Fruit fly (Drosophila melanogaster): ENCODE results near the gene comt.

The comt gene

DNA sequence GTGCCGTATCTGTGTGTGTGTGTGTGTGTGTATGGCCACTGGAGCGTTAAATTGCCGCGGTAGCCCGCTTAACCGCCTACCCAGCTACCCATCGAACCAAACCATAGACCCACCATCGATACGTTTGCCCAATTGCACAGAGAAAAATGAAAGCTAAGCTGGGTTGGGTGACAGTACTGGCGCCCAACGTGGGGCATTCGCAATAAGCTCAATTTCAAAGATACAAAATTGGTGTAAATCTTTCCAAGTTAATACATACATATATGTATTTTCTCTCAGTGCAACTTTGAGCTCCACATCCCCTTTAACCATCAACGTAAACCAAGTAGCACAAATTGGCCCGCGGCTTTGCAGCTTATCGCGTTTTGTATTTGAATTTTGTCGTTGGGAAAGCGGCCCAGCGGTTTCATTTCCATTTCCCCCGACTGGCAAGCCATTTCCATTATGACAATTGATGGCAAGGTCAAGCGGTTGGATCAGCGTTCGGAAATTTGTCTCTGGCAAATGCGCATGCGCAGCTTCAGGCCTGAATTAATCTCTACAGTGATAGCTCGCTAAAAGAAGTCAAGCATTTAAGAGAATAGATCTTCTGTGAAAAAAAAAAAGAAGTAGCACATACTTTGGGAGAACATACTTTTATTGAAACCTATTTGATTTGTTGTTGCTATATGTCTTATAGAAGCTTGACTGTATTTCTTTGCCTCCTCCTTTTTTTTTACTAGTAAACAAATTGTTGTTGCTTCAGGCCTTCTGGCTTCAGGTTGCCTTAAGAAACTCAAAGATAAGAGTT, 26.2 kb upstream of the comt start (continued):
- peak; percentile 37 for TF ChIP-seq nau (GFP tag; optimal IDR thresholded peaks at IDR 0.05)
- TF ChIP-seq twi (tag; optimal IDR thresholded peaks at IDR 0.05) = peak; percentile 39
- peak; percentile 69 for TF ChIP-seq CG17829 (tag; optimal IDR thresholded peaks at IDR 0.05)
- peak; percentile 72 for TF ChIP-seq phol (tag; optimal IDR thresholded peaks at IDR 0.05)
- peak; percentile 23 for TF ChIP-seq repo (GFP tag; optimal IDR thresholded peaks at IDR 0.05)
- no peak for TF ChIP-seq CG13287 (GFP tag; IDR thresholded peaks at IDR 0.05; ENCODE audit: partially characterized antibody)
- peak; percentile 30 for TF ChIP-seq CG18476 (GFP tag; optimal IDR thresholded peaks at IDR 0.05)
- TF ChIP-seq ken (GFP tag; IDR thresholded peaks at IDR 0.05) = peak; percentile 82
- peak; percentile 77 for TF ChIP-seq esg (GFP tag; conservative IDR thresholded peaks at IDR 0.05)
- TF ChIP-seq CG4707 (GFP tag; optimal IDR thresholded peaks at IDR 0.05) = no peak
- no peak for TF ChIP-seq Bteb2 (GFP tag; optimal IDR thresholded peaks at IDR 0.05)
- peak; percentile 71 for TF ChIP-seq CG11247 (GFP tag; IDR thresholded peaks at IDR 0.05)
- peak; percentile 66 for TF ChIP-seq Atf-2 (GFP tag; optimal IDR thresholded peaks at IDR 0.05)
- TF ChIP-seq CG13775 (GFP tag; optimal IDR thresholded peaks at IDR 0.05) = peak; percentile 46
- no peak for TF ChIP-seq CG30020 (tag; optimal IDR thresholded peaks at IDR 0.05)
- TF ChIP-seq CG7839 (tag; optimal IDR thresholded peaks at IDR 0.05) = peak; percentile 77
- peak; percentile 73 for TF ChIP-seq Rx (GFP tag; IDR thresholded peaks at IDR 0.05)
- peak; percentile 17 for TF ChIP-seq grn (GFP tag; optimal IDR thresholded peaks at IDR 0.05)
- peak; percentile 14 for TF ChIP-seq Usf (GFP tag; optimal IDR thresholded peaks at IDR 0.05)
- peak; percentile 8 for TF ChIP-seq kay (GFP tag; optimal IDR thresholded peaks at IDR 0.05)
- no peak for TF ChIP-seq zen2 (GFP tag; IDR thresholded peaks at IDR 0.05; ENCODE audit: partially characterized antibody)
- no peak for TF ChIP-seq fru (optimal IDR thresholded peaks at IDR 0.05)
- no peak for TF ChIP-seq CG14965 (GFP tag; optimal IDR thresholded peaks at IDR 0.05; ENCODE audit: borderline replicate concordance)
- TF ChIP-seq Hmx (GFP tag; optimal IDR thresholded peaks at IDR 0.05) = no peak
- peak; percentile 77 for TF ChIP-seq CG34422 (GFP tag; IDR thresholded peaks at IDR 0.05)
- TF ChIP-seq Lim3 (GFP tag; IDR thresholded peaks at IDR 0.05) = 0 out of 2 replicates have a peak, but pooled peaks have one; percentile 48
- TF ChIP-seq hkb (optimal IDR thresholded peaks at IDR 0.05) = no peak
- peak; percentile 73 for TF ChIP-seq hkb (GFP tag; IDR thresholded peaks at IDR 0.05)
- peak; percentile 75 for TF ChIP-seq CG7556 (GFP tag; optimal IDR thresholded peaks at IDR 0.05)
- peak; percentile 65 for TF ChIP-seq CG6813 (GFP tag; optimal IDR thresholded peaks at IDR 0.05)
- TF ChIP-seq CG8765 (GFP tag; IDR thresholded peaks at IDR 0.05) = peak; percentile 36; the same call in 1 of the 2 replicates
- peak; percentile 81 for TF ChIP-seq HHEX (GFP tag; optimal IDR thresholded peaks at IDR 0.05)
- TF ChIP-seq usp (GFP tag; optimal IDR thresholded peaks at IDR 0.05) = no peak
- TF ChIP-seq gcm (GFP tag; optimal IDR thresholded peaks at IDR 0.05) = peak; percentile 53
- peak; percentile 65 for TF ChIP-seq Hr3 (GFP tag; optimal IDR thresholded peaks at IDR 0.05)
- no peak for TF ChIP-seq ac (GFP tag; optimal IDR thresholded peaks at IDR 0.05)
- peak; percentile 83 for TF ChIP-seq H2.0 (GFP tag; IDR thresholded peaks at IDR 0.05)
- peak; percentile 45 for TF ChIP-seq fd64A (GFP tag; optimal IDR thresholded peaks at IDR 0.05)
- peak; percentile 36 for TF ChIP-seq CG8290 (GFP tag; optimal IDR thresholded peaks at IDR 0.05)
- TF ChIP-seq CG8290 (tag; optimal IDR thresholded peaks at IDR 0.05) = peak in 1 of 2 experiments; percentile 93
- no peak for TF ChIP-seq vfl (GFP tag; optimal IDR thresholded peaks at IDR 0.05)
- peak; percentile 82 for TF ChIP-seq ttk (GFP tag; IDR thresholded peaks at IDR 0.05)
- TF ChIP-seq az2 (GFP tag; optimal IDR thresholded peaks at IDR 0.05) = peak; percentile 71
- TF ChIP-seq pita (GFP tag; optimal IDR thresholded peaks at IDR 0.05) = no peak
- TF ChIP-seq CG14014 (GFP tag; IDR thresholded peaks at IDR 0.05) = peak; percentile 74
- TF ChIP-seq sqz (GFP tag; optimal IDR thresholded peaks at IDR 0.05) = no peak
- TF ChIP-seq CG7928 (GFP tag; optimal IDR thresholded peaks at IDR 0.05) = no peak
- TF ChIP-seq CG16815 (GFP tag; optimal IDR thresholded peaks at IDR 0.05) = peak; percentile 36
- peak; percentile 62 for TF ChIP-seq CG8089 (GFP tag; optimal IDR thresholded peaks at IDR 0.05)
- peak; percentile 14 for TF ChIP-seq Dip3 (GFP tag; optimal IDR thresholded peaks at IDR 0.05)
- peak; percentile 52 for TF ChIP-seq CG15011 (GFP tag; optimal IDR thresholded peaks at IDR 0.05)
